Worm (Caenorhabditis elegans) whole organism, L3 larva: Measurements from ENCODE around the gene F46F5.5.
"Not testable (repeated sequence)": the region's sequence is repeated elsewhere in the genome, so short reads cannot be mapped to it uniquely, and the experiment has no call there.

Experiments
- R02D3.7 ChIP-seq: fragments of 150-350 bp; optimal IDR thresholded peaks from 2 replicates; lab custom pipeline; 2014; ENCODE audit warnings: missing biosample characterization, missing genetic modification characterization
- ama-1 ChIP-seq: fragments of 150-350 bp; optimal IDR thresholded peaks from 2 replicates; lab custom pipeline; 2018
- ceh-28 ChIP-seq: fragments of 150-350 bp; optimal IDR thresholded peaks from 2 replicates; lab custom pipeline; 2014; ENCODE audit warnings: missing biosample characterization, missing genetic modification reagents, missing genetic modification characterization
- jun-1 ChIP-seq: fragments of 150-350 bp; optimal IDR thresholded peaks from 2 replicates; lab custom pipeline; 2014; ENCODE audit warnings: missing biosample characterization, missing genetic modification reagents, missing genetic modification characterization
- lin-15B ChIP-seq: fragments of 150-350 bp; optimal IDR thresholded peaks from 2 replicates; lab custom pipeline; 2014; ENCODE audit warnings: missing biosample characterization, missing genetic modification characterization
- mdl-1 ChIP-seq: fragments of 150-350 bp; optimal IDR thresholded peaks from 2 replicates; lab custom pipeline; 2014; ENCODE audit warnings: missing biosample characterization, missing genetic modification characterization
- nhr-12 ChIP-seq: fragments of 150-350 bp; optimal IDR thresholded peaks from 2 replicates; lab custom pipeline; 2014; ENCODE audit warnings: missing biosample characterization, missing genetic modification characterization
- nhr-76 ChIP-seq: fragments of 150-350 bp; sonication (generic microtip); optimal IDR thresholded peaks from 5 replicates; lab custom pipeline; 2014; ENCODE audit warnings: missing biosample characterization, missing genetic modification characterization
- nhr-77 ChIP-seq: fragments of 150-350 bp; optimal IDR thresholded peaks from 2 replicates; lab custom pipeline; 2014; ENCODE audit warnings: missing biosample characterization, missing genetic modification characterization

- not testable (repeated sequence) for TF ChIP-seq nhr-76 (tag; lab: Kevin White, UChicago); ceh-28 (tag; lab: Kevin White, UChicago); lin-15B (tag; lab: Kevin White, UChicago); nhr-12 (tag; lab: Kevin White, UChicago); jun-1; mdl-1 (tag; lab: Kevin White, UChicago); R02D3.7; ama-1; nhr-77 (tag; lab: Kevin White, UChicago)
These were observed 37.8 kb upstream of the F46F5.5 start, which contains the start of gene F28A10.5 for ce11 chrII:850567-850966.
